Worm (Caenorhabditis elegans): Measurements from ENCODE around the gene heh-1.

ce11 chrIII:3241361-3241760 is 42.0 kb upstream of the heh-1 start:
- TF ChIP-seq sea-1 (GFP tag; conservative IDR thresholded peaks at IDR 0.05) (no peak), pes-1 (GFP tag; IDR thresholded peaks at IDR 0.05) (no peak)

Data from whole organism, early embryonic.